Worm (Caenorhabditis elegans) whole organism, L3 larva: ENCODE results near the gene srb-13.

Experiments used
- aly-2 ChIP-seq: fragments of 150-350 bp; optimal IDR thresholded peaks from 2 replicates; lab custom pipeline; 2014; ENCODE audit warnings: missing biosample characterization, missing genetic modification characterization
- ama-1 ChIP-seq: fragments of 150-350 bp; optimal IDR thresholded peaks from 2 replicates; lab custom pipeline; 2018
- ceh-16 ChIP-seq: sonication (generic microtip); optimal IDR thresholded peaks from 2 replicates; lab custom pipeline; 2017; ENCODE audit warnings: missing biosample characterization, missing genetic modification characterization
- ceh-28 ChIP-seq: fragments of 150-350 bp; optimal IDR thresholded peaks from 2 replicates; lab custom pipeline; 2014; ENCODE audit warnings: missing biosample characterization, missing genetic modification reagents, missing genetic modification characterization
- ceh-9 ChIP-seq: sonication (generic microtip); optimal IDR thresholded peaks from 2 replicates; lab custom pipeline; 2018; ENCODE audit warnings: missing biosample characterization, missing genetic modification characterization
- daf-12 ChIP-seq: fragments of 150-350 bp; optimal IDR thresholded peaks from 2 replicates; lab custom pipeline; 2014; ENCODE audit warnings: missing biosample characterization, missing genetic modification reagents, missing genetic modification characterization
- egl-27 ChIP-seq: sonication (generic microtip); optimal IDR thresholded peaks from 4 replicates; lab custom pipeline; 2017; ENCODE audit warnings: missing biosample characterization, missing genetic modification reagents, missing genetic modification characterization
- egl-5 ChIP-seq: fragments of 150-350 bp; optimal IDR thresholded peaks from 2 replicates; lab custom pipeline; 2017; ENCODE audit warnings: missing biosample characterization, missing genetic modification reagents, missing genetic modification characterization, inconsistent platforms
- elt-1 ChIP-seq: fragments of 150-350 bp; optimal IDR thresholded peaks from 2 replicates; lab custom pipeline; 2014; ENCODE audit warnings: missing biosample characterization, missing genetic modification characterization
- elt-2 ChIP-seq: sonication (generic microtip); optimal IDR thresholded peaks from 2 replicates; lab custom pipeline; 2016; ENCODE audit warnings: missing genetic modification reagents, mild to moderate bottlenecking, missing genetic modification characterization, missing compliant biosample characterization
- elt-3 ChIP-seq, 3 experiments: fragments of 150-350 bp in 1 of 3; sonication (generic microtip) in 2 of 3; optimal IDR thresholded peaks; 2 replicates in 2 of 3; 4 replicates in 1 of 3; lab custom pipeline; 2014 to 2017; ENCODE audit warnings: missing biosample characterization in 3 of 3, missing genetic modification characterization in 3 of 3
- eor-1 ChIP-seq, 2 experiments: fragments of 150-350 bp; optimal IDR thresholded peaks; 2 replicates each; lab custom pipeline; 2014 to 2018; ENCODE audit warnings: missing biosample characterization in 2 of 2, missing genetic modification characterization in 2 of 2
- fkh-10 ChIP-seq: sonication (generic microtip); optimal IDR thresholded peaks from 2 replicates; lab custom pipeline; 2017; ENCODE audit warnings: missing biosample characterization, missing genetic modification reagents, missing genetic modification characterization
- fkh-2 ChIP-seq: fragments of 150-350 bp; optimal IDR thresholded peaks from 2 replicates; lab custom pipeline; 2014; ENCODE audit warnings: missing biosample characterization, missing genetic modification reagents, missing genetic modification characterization
- fos-1 ChIP-seq: fragments of 150-350 bp; optimal IDR thresholded peaks from 2 replicates; lab custom pipeline; 2014; ENCODE audit warnings: missing biosample characterization, missing genetic modification characterization
- hmg-11 ChIP-seq: sonication (generic microtip); optimal IDR thresholded peaks from 2 replicates; lab custom pipeline; 2016; ENCODE audit warnings: missing genetic modification characterization, missing compliant biosample characterization
- jun-1 ChIP-seq: fragments of 150-350 bp; optimal IDR thresholded peaks from 2 replicates; lab custom pipeline; 2014; ENCODE audit warnings: missing biosample characterization, missing genetic modification reagents, missing genetic modification characterization
- lsy-12 ChIP-seq: sonication (generic microtip); optimal IDR thresholded peaks from 2 replicates; lab custom pipeline; 2016; ENCODE audit warnings: mild to moderate bottlenecking, missing genetic modification characterization, missing compliant biosample characterization
- mml-1 ChIP-seq: fragments of 150-350 bp; sonication (generic microtip); optimal IDR thresholded peaks from 3 replicates; lab custom pipeline; 2014; ENCODE audit warnings: missing biosample characterization, missing genetic modification characterization
- nfya-1 ChIP-seq: sonication (generic microtip); optimal IDR thresholded peaks from 2 replicates; lab custom pipeline; 2017; ENCODE audit warnings: missing genetic modification characterization, mild to moderate bottlenecking, missing compliant biosample characterization, antibody characterized with exemption, moderate library complexity; ENCODE audit not compliant: insufficient read depth
- nhr-11 ChIP-seq: fragments of 150-350 bp; optimal IDR thresholded peaks from 2 replicates; lab custom pipeline; 2014; ENCODE audit warnings: missing biosample characterization, missing genetic modification characterization
- nhr-23 ChIP-seq: fragments of 150-350 bp; optimal IDR thresholded peaks from 2 replicates; lab custom pipeline; 2014; ENCODE audit warnings: missing biosample characterization, missing genetic modification reagents, missing genetic modification characterization
- nhr-25 ChIP-seq: sonication (generic microtip); optimal IDR thresholded peaks from 2 replicates; lab custom pipeline; 2017; ENCODE audit warnings: missing biosample characterization, missing genetic modification characterization
- nhr-28 ChIP-seq: fragments of 150-350 bp; optimal IDR thresholded peaks from 2 replicates; lab custom pipeline; 2014; ENCODE audit warnings: missing biosample characterization, missing genetic modification characterization
- nhr-67 ChIP-seq: fragments of 150-350 bp; optimal IDR thresholded peaks from 2 replicates; lab custom pipeline; 2014; ENCODE audit warnings: missing biosample characterization, missing genetic modification characterization
- nhr-76 ChIP-seq: fragments of 150-350 bp; sonication (generic microtip); optimal IDR thresholded peaks from 5 replicates; lab custom pipeline; 2014; ENCODE audit warnings: missing biosample characterization, missing genetic modification characterization
- nhr-77 ChIP-seq: fragments of 150-350 bp; optimal IDR thresholded peaks from 2 replicates; lab custom pipeline; 2014; ENCODE audit warnings: missing biosample characterization, missing genetic modification characterization
- pha-4 ChIP-seq: fragments of 150-350 bp; optimal IDR thresholded peaks from 2 replicates; lab custom pipeline; 2014; ENCODE audit warnings: missing biosample characterization, missing genetic modification reagents, missing genetic modification characterization
- pqm-1 ChIP-seq: fragments of 150-350 bp; optimal IDR thresholded peaks from 2 replicates; lab custom pipeline; 2017; ENCODE audit warnings: missing biosample characterization, missing genetic modification characterization, inconsistent platforms
- sea-2 ChIP-seq: fragments of 150-350 bp; sonication (generic microtip); optimal IDR thresholded peaks from 4 replicates; lab custom pipeline; 2014; ENCODE audit warnings: missing biosample characterization, missing genetic modification reagents, missing genetic modification characterization
- skn-1 ChIP-seq: fragments of 150-350 bp; optimal IDR thresholded peaks from 2 replicates; lab custom pipeline; 2014; ENCODE audit warnings: missing biosample characterization, missing genetic modification characterization
- snpc-4 ChIP-seq: fragments of 150-350 bp; optimal IDR thresholded peaks from 2 replicates; lab custom pipeline; 2014; ENCODE audit warnings: missing biosample characterization, missing genetic modification characterization
- tbx-2 ChIP-seq: sonication (generic microtip); optimal IDR thresholded peaks from 2 replicates; lab custom pipeline; 2016; ENCODE audit warnings: mild to moderate bottlenecking, missing genetic modification characterization, missing compliant biosample characterization
- unc-62 ChIP-seq: fragments of 150-350 bp; sonication (generic microtip); optimal IDR thresholded peaks from 4 replicates; lab custom pipeline; 2014; ENCODE audit warnings: missing biosample characterization, missing genetic modification reagents, missing genetic modification characterization
- zag-1 ChIP-seq: fragments of 150-350 bp; optimal IDR thresholded peaks from 2 replicates; lab custom pipeline; 2014; ENCODE audit warnings: missing biosample characterization, missing genetic modification characterization
- ztf-11 ChIP-seq: fragments of 150-350 bp; optimal IDR thresholded peaks from 2 replicates; lab custom pipeline; 2014; ENCODE audit warnings: missing biosample characterization, missing genetic modification characterization
- ztf-4 ChIP-seq: fragments of 150-350 bp; optimal IDR thresholded peaks from 2 replicates; lab custom pipeline; 2014; ENCODE audit warnings: missing biosample characterization, missing genetic modification characterization

Gene srb-13

DNA sequence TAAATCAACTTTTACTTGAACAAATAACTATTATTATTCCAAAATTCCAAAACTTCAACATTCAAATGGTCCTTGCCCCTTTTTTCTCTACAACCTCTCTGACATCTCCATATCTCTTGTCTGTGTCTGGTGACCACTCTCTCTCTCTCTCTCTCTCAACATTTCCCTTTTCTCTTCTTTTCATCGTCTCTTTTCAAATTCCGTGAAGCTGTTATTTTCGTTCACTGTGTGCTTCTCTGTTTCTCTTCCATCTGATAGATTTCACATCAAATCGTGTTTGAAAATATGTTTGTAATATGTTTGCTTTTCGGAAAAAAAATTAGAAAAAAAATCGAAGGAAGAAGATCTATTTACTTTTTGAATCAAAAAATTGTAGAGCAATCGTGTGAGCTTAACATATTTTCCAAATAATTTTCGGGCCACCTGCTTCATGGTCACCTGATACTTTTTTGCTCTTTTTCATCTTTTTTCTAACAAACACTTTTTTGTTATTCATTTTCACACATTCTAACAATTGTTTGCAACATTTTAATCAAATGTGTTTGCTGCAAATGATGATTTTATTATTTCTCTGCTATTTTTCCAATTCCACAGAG is 43.7 kb upstream of the srb-13 start:
- peak; percentile 37 for TF ChIP-seq egl-5 (tag; lab: Kevin White, UChicago)
- peak; percentile 9 for TF ChIP-seq elt-1 (tag; lab: Kevin White, UChicago)
- TF ChIP-seq nfya-1 (tag; lab: Kevin White, UChicago) = peak; percentile 59
- TF ChIP-seq hmg-11 (tag; lab: Kevin White, UChicago) = peak; percentile 3
- no peak for TF ChIP-seq ceh-16 (tag; lab: Kevin White, UChicago)
- peak; percentile 56 for TF ChIP-seq pha-4 (tag; lab: Kevin White, UChicago)
- TF ChIP-seq ama-1 (lab: Kevin White, UChicago) = peak; percentile 30
- TF ChIP-seq nhr-23 (tag; lab: Kevin White, UChicago) = peak; percentile 0
- no peak for TF ChIP-seq lsy-12
- TF ChIP-seq snpc-4 (tag; lab: Kevin White, UChicago) = peak; percentile 63

DNA sequence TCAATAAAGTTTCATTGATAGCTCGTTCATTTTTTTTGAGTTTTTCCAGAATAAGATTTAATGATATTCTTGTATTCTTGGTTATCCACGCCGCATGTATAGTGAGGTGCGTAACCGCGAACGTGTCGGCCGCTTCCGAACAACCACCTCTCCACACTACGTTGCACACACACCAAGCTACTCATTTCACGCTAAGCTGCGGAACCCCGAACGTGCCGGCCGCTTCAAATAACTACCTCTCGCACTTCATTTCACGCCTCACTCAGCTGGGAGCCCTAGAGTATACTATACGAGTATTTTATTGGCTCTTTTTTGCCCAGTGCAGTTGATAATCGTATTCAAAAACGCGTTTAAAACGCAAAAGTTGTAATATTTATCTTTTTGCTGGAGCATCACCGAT is 42.8 kb upstream of the srb-13 start:
- peak; percentile 40 for TF ChIP-seq elt-2 (tag; lab: Kevin White, UChicago)
- peak; percentile 78 for TF ChIP-seq snpc-4 (tag; lab: Kevin White, UChicago)
- TF ChIP-seq nfya-1 (tag; lab: Kevin White, UChicago) = peak; percentile 6

DNA sequence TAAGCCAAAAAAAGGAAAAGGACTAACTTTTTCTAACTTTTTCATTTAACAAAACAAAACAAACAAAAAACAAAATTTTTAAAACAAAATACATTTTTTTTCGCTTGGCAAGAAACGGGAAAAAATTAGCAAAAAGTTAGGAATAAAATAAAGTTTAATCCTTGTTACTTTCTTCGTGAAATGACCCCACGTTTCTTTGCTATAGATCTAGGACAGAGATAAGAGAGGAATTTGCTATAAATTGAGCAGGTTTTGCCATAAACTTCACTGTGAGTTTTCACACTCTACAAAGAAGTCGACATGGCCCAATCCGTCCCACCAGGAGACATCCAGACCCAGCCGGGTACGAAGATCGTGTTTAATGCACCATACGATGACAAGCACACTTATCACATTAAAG is 42.1 kb upstream of the srb-13 start, which contains the start of gene msp-50:
TSS of gene msp-50 (plus strand) at position 301 of the 400 bp plus-strand sequence.
- TF ChIP-seq ceh-9 (tag; lab: Kevin White, UChicago) (no peak), jun-1 (tag; lab: Kevin White, UChicago) (no peak), nhr-67 (no peak), eor-1 (tag; optimal IDR thresholded peaks at IDR 0.05; lab: Kevin White, UChicago) (no peak), zag-1 (tag; lab: Kevin White, UChicago) (no peak), nhr-76 (no peak), egl-5 (tag; lab: Kevin White, UChicago) (no peak), nhr-23 (tag; lab: Kevin White, UChicago) (no peak), snpc-4 (tag; lab: Kevin White, UChicago) (no peak)

DNA sequence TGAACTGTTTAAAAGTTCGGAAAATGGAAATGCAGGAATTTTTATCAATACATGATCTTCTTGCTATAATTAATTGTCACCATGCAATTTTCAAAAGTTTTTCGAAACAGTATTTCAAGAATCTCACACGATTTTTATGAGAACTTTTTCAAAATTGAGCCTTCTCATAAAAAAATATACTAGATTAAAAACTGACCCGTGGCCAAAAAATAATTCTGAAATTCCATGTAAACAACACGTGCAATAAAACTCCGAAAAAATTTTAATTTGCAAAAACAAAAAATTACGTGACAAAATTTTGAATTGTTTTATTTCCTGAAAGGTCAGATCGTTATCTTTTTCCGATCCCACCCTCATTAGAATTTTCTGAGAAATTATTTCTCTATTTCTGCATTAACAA is 38.1 kb upstream of the srb-13 start, which contains the start of gene C34F11.5:
TSS of gene C34F11.5 (plus strand) at position 301 of the 400 bp plus-strand sequence.
- TF ChIP-seq jun-1 (tag; lab: Kevin White, UChicago) (no peak), elt-1 (tag; lab: Kevin White, UChicago) (no peak), tbx-2 (tag; lab: Kevin White, UChicago) (no peak), elt-3 (tag; optimal IDR thresholded peaks at IDR 0.05; lab: Kevin White, UChicago) (no peak), snpc-4 (tag; lab: Kevin White, UChicago) (no peak), nhr-25 (no peak), unc-62 (GFP tag; lab: Kevin White, UChicago) (no peak), ceh-28 (tag; lab: Kevin White, UChicago) (no peak)

DNA sequence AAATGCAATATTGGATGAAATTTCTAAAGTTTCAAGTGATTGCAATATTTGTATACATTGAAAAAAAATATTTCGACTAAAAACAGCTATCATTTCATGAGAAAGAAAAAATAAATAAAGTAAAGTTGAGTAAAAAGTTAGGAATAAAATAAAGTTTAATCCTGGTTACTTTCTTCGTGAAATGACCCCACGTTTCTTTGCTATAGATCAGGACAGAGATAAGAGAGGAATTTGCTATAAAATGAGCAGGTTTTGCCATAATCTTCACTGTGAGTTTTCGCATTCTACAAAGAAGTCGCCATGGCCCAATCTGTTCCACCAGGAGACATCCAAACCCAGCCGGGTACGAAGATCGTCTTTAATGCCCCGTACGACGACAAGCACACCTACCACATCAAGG is 36.6 kb upstream of the srb-13 start, which contains the start of gene msp-49:
TSS of gene msp-49 (plus strand) at position 301 of the 400 bp plus-strand sequence.
- TF ChIP-seq ztf-11 (tag; lab: Kevin White, UChicago) (no peak), egl-27 (tag; lab: Kevin White, UChicago) (no peak), daf-12 (tag; lab: Kevin White, UChicago) (no peak), nhr-28 (tag; lab: Kevin White, UChicago) (no peak), nhr-25 (no peak), elt-1 (tag; lab: Kevin White, UChicago) (no peak), zag-1 (tag; lab: Kevin White, UChicago) (no peak), nhr-11 (no peak), nhr-76 (no peak), snpc-4 (tag; lab: Kevin White, UChicago) (no peak), fkh-10 (GFP tag; lab: Kevin White, UChicago) (no peak), ceh-28 (tag; lab: Kevin White, UChicago) (no peak)

DNA sequence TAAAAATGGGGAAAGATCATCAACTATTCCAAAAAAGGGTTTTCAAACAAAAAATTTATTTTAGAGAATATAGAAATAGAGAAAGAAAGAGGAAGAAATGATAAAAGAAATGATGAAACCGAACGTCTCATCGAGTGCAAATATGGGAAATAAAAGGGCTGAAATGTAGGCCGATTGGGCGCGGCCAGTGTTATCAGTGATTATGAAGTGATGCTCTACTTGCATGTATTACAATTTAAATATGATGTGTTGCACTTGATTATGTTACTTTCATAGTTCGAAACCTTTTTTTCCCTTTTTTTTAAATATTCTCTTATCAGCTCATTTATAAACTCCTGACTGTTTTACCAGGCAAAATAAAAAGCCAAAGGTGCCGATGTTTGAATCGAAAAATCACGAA is 34.3 kb upstream of the srb-13 start:
- no peak for TF ChIP-seq egl-5 (tag; lab: Kevin White, UChicago)
- no peak for TF ChIP-seq fkh-2 (tag; lab: Kevin White, UChicago)
- no peak for TF ChIP-seq hmg-11 (tag; lab: Kevin White, UChicago)
- no peak for TF ChIP-seq egl-27 (tag; lab: Kevin White, UChicago)
- TF ChIP-seq nhr-77 (tag; lab: Kevin White, UChicago) = no peak
- TF ChIP-seq fos-1 (tag; lab: Kevin White, UChicago) = no peak
- TF ChIP-seq nhr-67 = no peak
- no peak for TF ChIP-seq skn-1 (tag; lab: Kevin White, UChicago)
- no peak for TF ChIP-seq ama-1 (lab: Kevin White, UChicago)
- no peak for TF ChIP-seq aly-2 (tag; lab: Kevin White, UChicago)
- peak; percentile 99 for TF ChIP-seq elt-2 (tag; lab: Kevin White, UChicago)
- no peak for TF ChIP-seq sea-2 (GFP tag; lab: Kevin White, UChicago)
- peak; percentile 45 for TF ChIP-seq jun-1 (tag; lab: Kevin White, UChicago)
- no peak for TF ChIP-seq mml-1 (tag; lab: Kevin White, UChicago)
- no peak for TF ChIP-seq ztf-4 (tag; lab: Kevin White, UChicago)
- TF ChIP-seq pha-4 (tag; lab: Kevin White, UChicago) = peak; percentile 10
- no peak for TF ChIP-seq ceh-16 (tag; lab: Kevin White, UChicago)
- TF ChIP-seq nhr-28 (tag; lab: Kevin White, UChicago) = no peak
- peak; percentile 92 for TF ChIP-seq pqm-1 (tag; lab: Kevin White, UChicago)
- TF ChIP-seq lsy-12 = no peak
